Fruit fly (Drosophila melanogaster): ENCODE results near the gene mtgo.

The mtgo gene

DNA sequence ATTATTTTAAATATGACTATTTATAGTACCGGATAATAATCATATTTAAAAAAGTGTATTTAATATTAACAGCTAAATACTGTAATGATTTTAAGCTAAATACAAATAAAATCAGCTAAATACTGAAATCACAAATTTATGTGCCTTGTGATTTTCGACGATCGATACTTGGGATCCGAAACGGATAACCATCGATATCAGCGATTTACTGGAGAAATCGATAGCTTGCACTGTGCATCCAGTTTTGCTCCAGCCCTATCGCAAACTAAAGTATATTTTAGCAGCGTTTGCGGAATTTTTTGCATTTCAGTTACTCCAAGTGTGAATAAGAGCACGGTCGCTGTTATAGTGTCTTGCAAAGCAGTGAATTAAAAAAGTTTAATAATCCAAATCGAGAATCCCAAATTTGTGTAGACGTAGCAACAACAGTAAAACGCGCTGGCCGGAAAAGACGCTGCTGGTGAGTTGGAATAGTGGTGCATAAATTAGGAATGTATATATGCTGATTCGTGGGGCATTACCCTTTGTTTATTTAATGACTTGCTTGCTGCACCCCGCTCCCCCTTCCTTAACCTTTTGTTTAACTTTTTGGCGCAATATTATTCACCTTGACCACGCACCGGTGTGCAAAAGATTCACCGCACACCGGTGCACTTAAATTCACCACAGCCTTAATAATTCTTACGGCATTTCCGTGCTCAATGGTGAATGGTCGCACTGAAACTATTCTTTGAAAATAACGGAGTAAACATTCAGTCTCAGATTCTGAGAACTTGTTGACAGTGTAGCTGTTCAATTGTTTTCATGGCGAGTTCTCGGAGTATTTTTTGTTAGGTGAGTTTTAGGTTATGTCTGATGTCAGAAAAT, 135.2 kb downstream of the mtgo start, which contains the start of the genes grp and squ (continued):
- TF ChIP-seq CG14441 (GFP tag; IDR thresholded peaks at IDR 0.05) (no peak), HLH3B (GFP tag; IDR thresholded peaks at IDR 0.05) (no peak), da (GFP tag; optimal IDR thresholded peaks at IDR 0.05) (no peak), Trl (optimal IDR thresholded peaks at IDR 0.05) (no peak), Trl (GFP tag; optimal IDR thresholded peaks at IDR 0.05) (no peak), Gug (GFP tag; IDR thresholded peaks at IDR 0.05) (no peak), CG9215 (GFP tag; IDR thresholded peaks at IDR 0.05) (no peak), scrt (GFP tag; optimal IDR thresholded peaks at IDR 0.05) (no peak), Myb (GFP tag; optimal IDR thresholded peaks at IDR 0.05) (peak; percentile 96), CG17186 (GFP tag; optimal IDR thresholded peaks at IDR 0.05) (peak; percentile 47), inv (GFP tag; IDR thresholded peaks at IDR 0.05; ENCODE audit: partially characterized antibody) (peak; percentile 93), Drgx (GFP tag; IDR thresholded peaks at IDR 0.05) (no peak), amos (GFP tag; IDR thresholded peaks at IDR 0.05; ENCODE audit: partially characterized antibody) (peak; percentile 96), H2.0 (GFP tag; IDR thresholded peaks at IDR 0.05) (no peak), CG12659 (GFP tag; optimal IDR thresholded peaks at IDR 0.05) (peak; percentile 58), CG11723 (GFP tag; optimal IDR thresholded peaks at IDR 0.05) (no peak), CG17612 (GFP tag; IDR thresholded peaks at IDR 0.05) (no peak), Sry-β (GFP tag; optimal IDR thresholded peaks at IDR 0.05) (no peak), Nf-YB (GFP tag; optimal IDR thresholded peaks at IDR 0.05) (no peak), crp (GFP tag; optimal IDR thresholded peaks at IDR 0.05) (no peak), oc (tag; optimal IDR thresholded peaks at IDR 0.05) (no peak), kay (GFP tag; optimal IDR thresholded peaks at IDR 0.05) (peak; percentile 55), Med (GFP tag) (peak; percentile 80), danr (GFP tag; IDR thresholded peaks at IDR 0.05) (no peak), CG3726 (GFP tag; IDR thresholded peaks at IDR 0.05) (no peak), CHES-1-like (GFP tag; optimal IDR thresholded peaks at IDR 0.05) (peak; percentile 31), CG11696 (GFP tag; IDR thresholded peaks at IDR 0.05) (no peak), CG8359 (GFP tag; optimal IDR thresholded peaks at IDR 0.05; ENCODE audit: borderline replicate concordance) (no peak), CG8478 (optimal IDR thresholded peaks at IDR 0.05) (no peak), CG10267 (tag; optimal IDR thresholded peaks at IDR 0.05) (peak; percentile 41), pan (optimal IDR thresholded peaks at IDR 0.05) (no peak), pan (GFP tag; optimal IDR thresholded peaks at IDR 0.05 in 1 of 2, IDR thresholded peaks at IDR 0.05 in 1 of 2) (peak in 1 of 2 experiments; percentile 11), pzg (GFP tag; optimal IDR thresholded peaks at IDR 0.05) (peak; percentile 71), Hsf (GFP tag; optimal IDR thresholded peaks at IDR 0.05) (peak; percentile 24), CG12391 (tag; optimal IDR thresholded peaks at IDR 0.05) (no peak), unc-4 (GFP tag; IDR thresholded peaks at IDR 0.05; ENCODE audit: partially characterized antibody) (peak; percentile 90), yki (optimal IDR thresholded peaks at IDR 0.05) (no peak), CG33213 (GFP tag; optimal IDR thresholded peaks at IDR 0.05) (peak; percentile 39), CG2116 (GFP tag; optimal IDR thresholded peaks at IDR 0.05) (peak; percentile 71), CG14050 (GFP tag; IDR thresholded peaks at IDR 0.05) (no peak), esg (GFP tag; conservative IDR thresholded peaks at IDR 0.05) (no peak), E2f1 (GFP tag; IDR thresholded peaks at IDR 0.05) (peak; percentile 39; the same call in 1 of the 2 replicates), CG2889 (GFP tag; IDR thresholded peaks at IDR 0.05) (no peak), zf30C (GFP tag; optimal IDR thresholded peaks at IDR 0.05) (peak; percentile 40), bsh (GFP tag; optimal IDR thresholded peaks at IDR 0.05) (no peak), CG14710 (tag; optimal IDR thresholded peaks at IDR 0.05) (peak; percentile 25), Lpt (GFP tag; optimal IDR thresholded peaks at IDR 0.05) (no peak), CG17385 (GFP tag; optimal IDR thresholded peaks at IDR 0.05) (no peak), pum (GFP tag; optimal IDR thresholded peaks at IDR 0.05) (no peak), shn (GFP tag; optimal IDR thresholded peaks at IDR 0.05) (no peak), Nf-YA (GFP tag; IDR thresholded peaks at IDR 0.05) (no peak)

Measured in whole organism, embryonic.